Worm (Caenorhabditis elegans): ENCODE data around the gene phat-5.

DNA sequence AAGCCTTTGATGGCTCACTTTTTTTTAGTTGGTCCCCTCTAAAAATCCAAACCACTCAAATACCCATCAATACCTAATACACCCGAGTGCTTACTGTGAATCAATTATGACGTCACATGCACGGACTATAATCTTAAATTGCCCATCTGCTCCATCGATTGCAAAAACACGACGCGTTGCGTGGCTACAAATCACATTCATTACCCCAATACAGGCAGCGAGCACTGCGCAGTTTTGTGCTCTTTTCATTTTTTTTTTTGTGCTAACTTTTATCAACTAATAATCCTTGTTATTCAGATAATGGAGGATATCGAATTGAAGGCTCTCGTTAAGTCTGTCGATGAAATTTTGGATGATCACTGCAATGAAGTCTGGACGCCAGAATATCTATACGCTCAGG lies 37.8 kb upstream of the phat-5 start, which contains the start of gene Y45G5AM.5:
- TF ChIP-seq B0310.2 (tag; optimal IDR thresholded peaks at IDR 0.05), result no peak
- no peak for TF ChIP-seq hnd-1 (tag; optimal IDR thresholded peaks at IDR 0.05)
- TF ChIP-seq ama-1 (optimal IDR thresholded peaks at IDR 0.05), result no peak
- no peak for TF ChIP-seq ets-7 (tag; optimal IDR thresholded peaks at IDR 0.05)
- TF ChIP-seq pes-1 (GFP tag; IDR thresholded peaks at IDR 0.05), result no peak
